Fruit fly (Drosophila melanogaster): Measurements from ENCODE around the gene Ir64a.

DNA sequence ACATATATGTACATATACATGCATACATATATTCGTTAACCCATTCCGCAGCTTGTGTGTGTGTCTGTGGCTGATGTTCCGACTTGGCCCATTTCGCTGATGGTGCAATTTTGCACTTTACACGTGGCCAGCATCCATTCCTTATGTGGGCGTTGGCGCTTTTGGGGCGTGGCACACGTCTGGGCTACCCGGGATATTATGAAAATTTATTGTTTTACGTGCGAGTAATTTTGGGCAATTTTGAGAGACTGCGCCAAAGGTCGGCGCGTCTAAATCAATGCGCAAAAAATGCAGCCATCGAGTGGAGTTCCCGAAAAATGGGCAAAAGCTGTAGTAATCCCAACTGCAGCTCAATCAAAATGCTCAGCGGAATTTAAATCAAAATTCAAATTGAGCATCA is 10.6 kb downstream of the Ir64a start:
- TF ChIP-seq CG8478 (optimal IDR thresholded peaks at IDR 0.05) (no peak), pan (optimal IDR thresholded peaks at IDR 0.05) (no peak), EcR (GFP tag; optimal IDR thresholded peaks at IDR 0.05) (no peak), usp (GFP tag; optimal IDR thresholded peaks at IDR 0.05) (no peak), psq (optimal IDR thresholded peaks at IDR 0.05) (no peak)
